Fruit fly (Drosophila melanogaster) whole organism, adult: ENCODE results near the gene CG13049.

Experiments used
- CG11617 ChIP-seq: fragments of 200-800 bp; sonication (Bioruptor generic); optimal IDR thresholded peaks from 2 replicates; lab custom pipeline; 2017; ENCODE audit warnings: mild to moderate bottlenecking, missing biosample characterization, missing genetic modification reagents, missing genetic modification characterization
- CG12768 ChIP-seq: fragments of 200-800 bp; sonication (Bioruptor generic); optimal IDR thresholded peaks from 2 replicates; lab custom pipeline; 2017; ENCODE audit warnings: missing biosample characterization, missing genetic modification characterization, mild to moderate bottlenecking, moderate library complexity, missing genetic modification reagents
- CG14711 ChIP-seq: fragments of 200-800 bp; sonication (Bioruptor generic); optimal IDR thresholded peaks from 2 replicates; lab custom pipeline; 2018; ENCODE audit warnings: missing biosample characterization, mild to moderate bottlenecking, missing genetic modification characterization, moderate library complexity
- CG1620 ChIP-seq: fragments of 200-800 bp; sonication (Bioruptor generic); optimal IDR thresholded peaks from 2 replicates; lab custom pipeline; 2016; ENCODE audit warnings: missing biosample characterization, missing genetic modification characterization
- CG33017 ChIP-seq: fragments of 200-800 bp; sonication (Bioruptor generic); optimal IDR thresholded peaks from 2 replicates; lab custom pipeline; 2018; ENCODE audit warnings: missing biosample characterization, mild to moderate bottlenecking, missing genetic modification characterization, moderate library complexity
- CG5204 ChIP-seq: fragments of 200-800 bp; sonication (Bioruptor generic); optimal IDR thresholded peaks from 2 replicates; lab custom pipeline; 2016; ENCODE audit warnings: missing biosample characterization, missing genetic modification characterization
- CG7045 ChIP-seq: fragments of 200-800 bp; sonication (Bioruptor generic); optimal IDR thresholded peaks from 2 replicates; lab custom pipeline; 2017; ENCODE audit warnings: missing biosample characterization, mild to moderate bottlenecking, missing genetic modification characterization
- CG7101 ChIP-seq: fragments of 200-800 bp; sonication (Bioruptor generic); optimal IDR thresholded peaks from 2 replicates; lab custom pipeline; 2018; ENCODE audit warnings: missing biosample characterization, mild to moderate bottlenecking, missing genetic modification characterization, moderate library complexity
- Clk ChIP-seq: fragments of 200-800 bp; sonication (Bioruptor generic); optimal IDR thresholded peaks from 2 replicates; lab custom pipeline; 2017; ENCODE audit warnings: missing biosample characterization, missing genetic modification characterization
- Crg-1 ChIP-seq: fragments of 200-800 bp; sonication (Bioruptor generic); optimal IDR thresholded peaks from 2 replicates; lab custom pipeline; 2016; ENCODE audit warnings: missing biosample characterization, missing genetic modification characterization
- Hr96 ChIP-seq: fragments of 200-800 bp; sonication (Bioruptor generic); optimal IDR thresholded peaks from 2 replicates; lab custom pipeline; 2016; ENCODE audit warnings: missing biosample characterization, missing genetic modification characterization
- Mnt ChIP-seq: fragments of 200-800 bp; sonication (Bioruptor generic); optimal IDR thresholded peaks from 2 replicates; lab custom pipeline; 2016; ENCODE audit warnings: missing biosample characterization, mild to moderate bottlenecking, missing genetic modification characterization
- bab1 ChIP-seq: fragments of 200-800 bp; sonication (Bioruptor generic); optimal IDR thresholded peaks from 3 replicates; lab custom pipeline; 2019; ENCODE audit warnings: missing biosample characterization, mild to moderate bottlenecking, missing genetic modification characterization, moderate library complexity
- cic ChIP-seq: fragments of 200-800 bp; sonication (Bioruptor generic); optimal IDR thresholded peaks from 2 replicates; lab custom pipeline; 2017; ENCODE audit warnings: missing biosample characterization, mild to moderate bottlenecking, missing genetic modification characterization, moderate library complexity
- cnc ChIP-seq, 2 experiments: fragments of >200 bp; optimal IDR thresholded peaks; 2 replicates each; lab custom pipeline; 2017
- kay ChIP-seq: fragments of 200-800 bp; sonication (Bioruptor generic); peaks from one replicate; lab custom pipeline; 2016; ENCODE audit warnings: missing biosample characterization, missing genetic modification characterization, borderline replicate concordance
- ovo ChIP-seq: fragments of 200-800 bp; sonication (Bioruptor generic); optimal IDR thresholded peaks from 2 replicates; lab custom pipeline; 2016; ENCODE audit warnings: missing biosample characterization, missing genetic modification characterization
- pad ChIP-seq: fragments of 200-800 bp; sonication (Bioruptor generic); optimal IDR thresholded peaks from 3 replicates; lab custom pipeline; 2017; ENCODE audit warnings: missing biosample characterization, missing genetic modification characterization, mild to moderate bottlenecking, moderate library complexity, missing genetic modification reagents
- tj ChIP-seq: fragments of 200-800 bp; sonication (Bioruptor generic); optimal IDR thresholded peaks from 3 replicates; lab custom pipeline; 2017; ENCODE audit warnings: missing biosample characterization, mild to moderate bottlenecking, missing genetic modification characterization, moderate library complexity
- toe ChIP-seq: fragments of 200-800 bp; sonication (Bioruptor generic); optimal IDR thresholded peaks from 2 replicates; lab custom pipeline; 2016; ENCODE audit warnings: missing biosample characterization, missing genetic modification characterization

CG13049 gene

DNA sequence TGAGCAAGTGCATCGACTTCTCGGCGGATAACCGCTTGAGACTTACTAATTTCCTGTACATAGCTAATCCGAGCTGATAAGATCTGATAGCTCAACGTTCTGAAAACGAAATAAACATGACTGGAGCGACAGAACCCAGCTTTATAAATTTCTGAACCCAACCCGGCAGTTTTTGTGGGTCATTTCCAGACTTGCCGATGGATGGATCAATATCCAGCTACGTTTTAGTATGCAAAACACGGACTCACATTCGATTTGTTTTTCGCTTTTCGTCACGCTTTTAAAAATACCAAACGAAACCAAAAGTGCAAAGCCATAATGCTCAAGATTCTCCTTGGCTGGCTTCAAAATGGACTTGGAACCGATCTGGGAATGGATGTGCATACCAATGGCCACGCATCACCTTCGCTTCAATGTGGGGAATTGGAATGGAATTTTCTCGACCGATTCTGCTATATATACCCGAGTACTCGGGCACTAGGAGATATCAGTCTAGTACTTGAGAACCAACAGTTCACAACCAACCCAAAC is 10.9 kb downstream of the CG13049 start, which contains the start of the genes CG34248 and CG13067:
Gene CG34248, minus strand, starts transcription at position 101 of the 531 bp plus-strand sequence.
Gene CG13067, plus strand, starts transcription at position 481 of the 531 bp plus-strand sequence.
- TF ChIP-seq kay (GFP tag; lab: Kevin White, UChicago) (no peak), Clk (no peak), bab1 (GFP tag; lab: Kevin White, UChicago) (no peak), Hr96 (no peak), CG1620 (no peak)

DNA sequence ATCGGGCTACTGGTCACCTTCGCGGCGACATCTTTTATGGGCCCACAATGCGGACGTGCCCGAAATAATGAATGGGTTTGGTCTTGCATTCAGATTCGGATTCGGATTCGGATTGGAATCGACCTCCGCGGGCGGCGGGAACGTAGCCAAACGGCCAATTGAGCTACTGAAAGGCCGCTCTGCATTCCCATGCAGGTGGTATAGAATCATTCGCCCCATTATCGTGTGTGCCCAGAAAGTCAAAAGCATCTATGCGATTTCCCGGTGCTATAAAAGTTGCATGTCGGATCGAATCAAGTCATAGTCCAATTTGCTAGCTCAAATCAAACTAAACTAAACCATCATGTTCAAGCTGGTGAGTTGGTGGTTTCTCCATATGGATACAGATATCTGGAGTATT is 12.6 kb downstream of the CG13049 start, which contains the start of gene CG13068:
Gene CG13068, plus strand, starts transcription at position 301 of the 400 bp plus-strand sequence.
- TF ChIP-seq cic (GFP tag; lab: Kevin White, UChicago) (no peak), Mnt (GFP tag; lab: Kevin White, UChicago) (no peak), Hr96 (no peak), toe (GFP tag; lab: Kevin White, UChicago) (no peak), cnc (optimal IDR thresholded peaks at IDR 0.05; lab: Kevin White, UChicago) (no peak), ovo (GFP tag; lab: Kevin White, UChicago) (no peak), bab1 (GFP tag; lab: Kevin White, UChicago) (no peak), kay (GFP tag; lab: Kevin White, UChicago) (no peak), CG5204 (GFP tag; lab: Kevin White, UChicago) (no peak)

DNA sequence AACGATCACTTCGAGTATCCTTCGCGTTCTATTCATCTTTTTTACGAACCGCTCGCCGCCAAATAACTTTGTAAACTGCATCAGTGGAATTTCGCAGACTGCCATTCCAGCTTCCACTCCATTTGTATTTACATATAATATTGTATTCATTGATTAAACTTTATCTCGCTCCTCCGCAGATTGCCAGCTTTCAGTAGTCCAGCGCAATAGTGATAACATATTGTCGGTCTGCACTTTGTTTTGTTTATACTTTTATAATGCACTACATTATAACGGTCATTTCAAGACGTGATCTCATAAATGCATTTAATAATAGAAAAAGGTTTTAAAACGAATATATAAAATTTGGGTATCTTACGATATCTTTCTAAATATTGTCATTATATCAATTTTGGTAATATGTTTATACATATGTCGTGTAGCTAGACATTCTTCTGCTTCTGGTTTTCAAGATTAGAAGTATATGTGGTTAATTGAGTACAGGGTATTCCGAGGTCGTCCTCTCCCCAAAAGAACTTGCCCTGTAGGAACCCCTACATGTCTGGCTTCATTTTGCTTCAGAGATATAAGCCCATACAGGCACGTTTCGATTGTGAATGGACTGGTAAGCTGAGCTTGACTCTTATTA is 13.5 kb downstream of the CG13049 start, which contains the start of gene CG4950:
Gene CG4950, minus strand, starts transcription at position 51 of the 628 bp plus-strand sequence.
- TF ChIP-seq CG5204 (GFP tag; lab: Kevin White, UChicago) = no peak
- no peak for TF ChIP-seq CG33017 (tag; lab: Kevin White, UChicago)
- no peak for TF ChIP-seq CG14711 (tag; lab: Kevin White, UChicago)
- TF ChIP-seq cnc (optimal IDR thresholded peaks at IDR 0.05; lab: Kevin White, UChicago) = no peak
- TF ChIP-seq Clk = no peak
- TF ChIP-seq bab1 (GFP tag; lab: Kevin White, UChicago) = no peak
- no peak for TF ChIP-seq tj (GFP tag; lab: Kevin White, UChicago)
- no peak for TF ChIP-seq ovo (GFP tag; lab: Kevin White, UChicago)
- TF ChIP-seq Hr96 = no peak
- TF ChIP-seq CG11617 = no peak
- TF ChIP-seq Crg-1 (GFP tag; lab: Kevin White, UChicago) = no peak
- TF ChIP-seq CG7045 (GFP tag; lab: Kevin White, UChicago) = no peak
- TF ChIP-seq cic (GFP tag; lab: Kevin White, UChicago) = no peak
- TF ChIP-seq CG12768 (GFP tag; lab: Kevin White, UChicago) = no peak

DNA sequence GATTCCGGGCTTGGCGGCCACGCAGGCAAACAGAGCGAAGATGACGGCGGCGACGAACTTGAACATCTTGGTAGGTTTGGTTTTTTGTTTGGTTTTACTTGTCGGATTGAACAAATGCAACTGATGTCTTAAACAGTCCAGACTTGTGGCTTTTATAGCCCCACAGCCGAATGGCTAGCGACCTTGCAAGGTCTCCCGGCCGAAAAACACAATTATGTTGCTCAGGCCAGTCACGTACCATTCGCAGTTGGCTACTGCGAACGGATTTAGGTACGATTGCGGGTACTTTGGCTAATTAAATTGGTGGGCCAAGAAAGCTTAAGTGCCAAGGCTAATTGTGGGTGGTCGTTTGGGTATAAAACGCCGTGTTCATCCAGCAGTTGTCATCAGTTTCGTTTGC is 16.7 kb downstream of the CG13049 start, which contains the start of the genes CG13051 and CG13069:
Gene CG13051, minus strand, starts transcription at position 101 of the 400 bp plus-strand sequence.
Gene CG13069, plus strand, starts transcription at position 386 of the 400 bp plus-strand sequence.
- TF ChIP-seq bab1 (GFP tag; lab: Kevin White, UChicago) = no peak
- no peak for TF ChIP-seq CG5204 (GFP tag; lab: Kevin White, UChicago)
- no peak for TF ChIP-seq ovo (GFP tag; lab: Kevin White, UChicago)
- no peak for TF ChIP-seq pad (GFP tag; lab: Kevin White, UChicago)

DNA sequence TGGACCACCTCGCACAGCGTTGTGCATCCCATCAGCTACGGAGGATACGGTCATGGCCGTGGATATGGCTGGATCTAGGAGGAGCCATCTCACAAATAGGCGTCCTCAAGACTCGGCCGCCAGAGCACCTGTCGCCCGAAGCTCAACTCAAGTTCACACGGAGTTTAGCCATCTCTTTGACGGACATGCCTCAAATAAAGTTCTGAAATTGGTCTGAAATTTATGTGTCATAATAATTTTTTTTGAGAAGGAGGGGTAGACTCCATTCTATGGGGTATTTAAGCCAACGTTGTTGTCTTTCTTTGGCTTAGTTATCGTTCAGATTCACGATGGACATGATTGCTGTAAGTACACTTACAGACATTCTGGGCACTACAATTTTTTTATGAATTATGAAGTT is 18.7 kb downstream of the CG13049 start, which contains the start of gene CG13070:
Gene CG13070, plus strand, starts transcription at position 301 of the 400 bp plus-strand sequence.
- TF ChIP-seq CG1620 (no peak), pad (GFP tag; lab: Kevin White, UChicago) (no peak), CG33017 (tag; lab: Kevin White, UChicago) (no peak), CG14711 (tag; lab: Kevin White, UChicago) (no peak), Hr96 (no peak), ovo (GFP tag; lab: Kevin White, UChicago) (no peak), cic (GFP tag; lab: Kevin White, UChicago) (no peak), Mnt (GFP tag; lab: Kevin White, UChicago) (no peak), CG7101 (tag; lab: Kevin White, UChicago) (no peak), CG11617 (no peak), toe (GFP tag; lab: Kevin White, UChicago) (no peak), bab1 (GFP tag; lab: Kevin White, UChicago) (no peak), CG5204 (GFP tag; lab: Kevin White, UChicago) (no peak), CG7045 (GFP tag; lab: Kevin White, UChicago) (no peak), Clk (no peak), tj (GFP tag; lab: Kevin White, UChicago) (no peak), kay (GFP tag; lab: Kevin White, UChicago) (no peak), Crg-1 (GFP tag; lab: Kevin White, UChicago) (no peak), cnc (optimal IDR thresholded peaks at IDR 0.05; lab: Kevin White, UChicago) (no peak), CG12768 (GFP tag; lab: Kevin White, UChicago) (no peak)

DNA sequence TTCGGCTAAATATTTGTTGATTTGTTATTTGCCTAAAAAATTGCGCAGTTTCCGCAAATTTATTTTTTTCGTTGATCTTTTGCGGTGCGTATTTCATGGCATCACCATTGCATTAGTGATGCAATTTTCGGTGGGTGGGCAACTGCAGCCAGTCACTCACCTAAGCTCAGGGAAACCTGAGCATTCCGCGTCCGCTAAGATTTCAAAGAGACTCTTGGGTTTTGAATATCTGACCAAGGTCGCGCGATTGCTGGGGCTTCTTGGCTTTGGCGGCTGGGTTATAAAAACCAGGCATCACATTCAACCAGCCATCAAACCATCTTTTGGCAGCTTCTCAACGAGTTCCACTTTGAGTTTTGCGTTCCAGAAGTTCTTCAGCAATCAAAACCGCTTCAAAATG is 19.3 kb downstream of the CG13049 start, which contains the start of gene CG13071:
Gene CG13071, plus strand, starts transcription at position 301 of the 400 bp plus-strand sequence.
- no peak for TF ChIP-seq Clk
- no peak for TF ChIP-seq CG14711 (tag; lab: Kevin White, UChicago)
